Fruit fly (Drosophila melanogaster): ENCODE results near the gene CG13813.

Gene CG13813

DNA sequence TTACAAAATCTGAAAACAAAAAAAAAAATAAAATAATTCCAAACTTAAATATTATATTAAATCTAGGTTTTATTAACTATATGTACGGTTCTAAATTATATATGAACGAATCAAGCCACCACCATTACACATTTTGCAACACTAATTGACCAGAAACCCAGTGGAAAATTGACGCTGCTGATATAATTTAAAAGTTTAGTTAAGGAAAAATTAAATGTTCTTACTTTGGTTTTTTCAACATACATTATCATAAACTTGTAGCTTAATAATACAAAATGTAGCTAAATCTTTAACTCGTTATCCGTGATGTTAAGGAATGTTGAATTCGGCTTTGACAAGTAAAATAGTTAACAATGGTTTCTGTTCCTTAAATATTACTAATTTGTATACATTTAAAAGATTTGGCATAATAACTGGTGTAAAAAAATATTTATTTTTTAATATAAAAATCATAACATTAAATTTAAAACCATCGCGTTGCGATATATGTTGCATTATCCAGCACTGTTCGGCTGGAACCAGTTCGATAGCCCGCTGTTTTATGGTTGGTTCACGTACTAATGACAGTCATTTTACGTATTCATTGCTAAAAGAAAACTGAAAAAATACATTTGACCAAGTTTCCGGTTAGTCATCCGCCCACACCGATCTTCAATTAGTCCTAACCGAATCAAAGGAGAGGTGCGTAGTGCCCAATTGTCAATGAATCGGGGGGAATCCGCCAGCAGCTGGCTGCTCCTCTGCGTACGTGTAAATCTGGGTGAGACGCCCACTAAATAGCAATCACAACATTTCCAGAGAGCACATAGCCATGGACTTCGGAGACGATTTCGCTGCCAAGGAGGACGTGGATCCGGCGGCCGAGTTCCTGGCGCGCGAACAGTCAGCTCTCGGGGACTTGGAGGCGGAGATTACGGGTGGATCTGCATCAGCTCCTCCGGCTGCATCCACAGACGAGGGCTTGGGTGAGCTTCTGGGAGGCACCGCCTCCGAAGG is 10.8 kb downstream of the CG13813 start (continued):
- peak; percentile 53 for TF ChIP-seq CG15601 (tag; optimal IDR thresholded peaks at IDR 0.05)
- TF ChIP-seq CG6854 (GFP tag; optimal IDR thresholded peaks at IDR 0.05): no peak
- no peak for TF ChIP-seq HLHmδ (GFP tag; optimal IDR thresholded peaks at IDR 0.05)
- peak; percentile 77 for TF ChIP-seq CG13287 (GFP tag; IDR thresholded peaks at IDR 0.05; ENCODE audit: partially characterized antibody)
- peak; percentile 31 for TF ChIP-seq CG2116 (GFP tag; optimal IDR thresholded peaks at IDR 0.05)
- no peak for TF ChIP-seq Hmx (GFP tag; optimal IDR thresholded peaks at IDR 0.05)
- TF ChIP-seq CG18619 (GFP tag; optimal IDR thresholded peaks at IDR 0.05): peak; percentile 53
- no peak for TF ChIP-seq CG10431 (GFP tag; optimal IDR thresholded peaks at IDR 0.05)
- no peak for TF ChIP-seq Gsc (GFP tag; IDR thresholded peaks at IDR 0.05)
- no peak for TF ChIP-seq CG8290 (GFP tag; optimal IDR thresholded peaks at IDR 0.05)
- TF ChIP-seq CG8290 (tag; optimal IDR thresholded peaks at IDR 0.05): peak in 1 of 2 experiments; percentile 48
- peak; percentile 71 for TF ChIP-seq grau (tag; optimal IDR thresholded peaks at IDR 0.05)
- TF ChIP-seq kni (GFP tag; optimal IDR thresholded peaks at IDR 0.05): no peak
- peak; percentile 39 for TF ChIP-seq CG33557 (GFP tag; optimal IDR thresholded peaks at IDR 0.05)
- no peak for TF ChIP-seq kah (GFP tag; optimal IDR thresholded peaks at IDR 0.05)
- peak; percentile 71 for TF ChIP-seq Xrp1 (GFP tag; IDR thresholded peaks at IDR 0.05)
- TF ChIP-seq Kr (GFP tag; optimal IDR thresholded peaks at IDR 0.05): no peak
- peak; percentile 44 for TF ChIP-seq D19B (GFP tag; optimal IDR thresholded peaks at IDR 0.05)
- peak; percentile 27 for TF ChIP-seq twi (tag; optimal IDR thresholded peaks at IDR 0.05)
- TF ChIP-seq CG4707 (GFP tag; optimal IDR thresholded peaks at IDR 0.05): no peak
- peak; percentile 15 for TF ChIP-seq CG10462 (GFP tag; optimal IDR thresholded peaks at IDR 0.05)
- no peak for TF ChIP-seq emc (GFP tag; optimal IDR thresholded peaks at IDR 0.05)
- no peak for TF ChIP-seq CG30431 (GFP tag; optimal IDR thresholded peaks at IDR 0.05)
- TF ChIP-seq CG32532 (GFP tag; IDR thresholded peaks at IDR 0.05): peak; percentile 46
- TF ChIP-seq CG13296 (GFP tag; optimal IDR thresholded peaks at IDR 0.05): peak; percentile 63
- TF ChIP-seq Dip2 (GFP tag; IDR thresholded peaks at IDR 0.05): no peak
- peak; percentile 52 for TF ChIP-seq Doc3 (GFP tag; IDR thresholded peaks at IDR 0.05; ENCODE audit: partially characterized antibody)
- TF ChIP-seq hbn (GFP tag; IDR thresholded peaks at IDR 0.05; ENCODE audit: partially characterized antibody): peak; percentile 60; the same call in 1 of the 2 replicates
- TF ChIP-seq fd102C (GFP tag; optimal IDR thresholded peaks at IDR 0.05): no peak
- no peak for TF ChIP-seq Lpt (GFP tag; optimal IDR thresholded peaks at IDR 0.05)
- peak; percentile 79 for TF ChIP-seq nmo (GFP tag; optimal IDR thresholded peaks at IDR 0.05)
- TF ChIP-seq CG32772 (GFP tag; IDR thresholded peaks at IDR 0.05): peak; percentile 56
- TF ChIP-seq Atf-2 (GFP tag; optimal IDR thresholded peaks at IDR 0.05): no peak
- TF ChIP-seq pb (GFP tag; optimal IDR thresholded peaks at IDR 0.05): no peak
- no peak for TF ChIP-seq CG12071 (GFP tag; optimal IDR thresholded peaks at IDR 0.05)
- TF ChIP-seq sc (optimal IDR thresholded peaks at IDR 0.05): no peak
- TF ChIP-seq sc (GFP tag; optimal IDR thresholded peaks at IDR 0.05): peak; percentile 34
- TF ChIP-seq onecut (GFP tag; IDR thresholded peaks at IDR 0.05): 0 out of 2 replicates have a peak, but pooled peaks have one; percentile 10
- no peak for TF ChIP-seq Dfd (GFP tag; optimal IDR thresholded peaks at IDR 0.05)
- TF ChIP-seq CG17328 (GFP tag; IDR thresholded peaks at IDR 0.05): peak; percentile 22; the same call in 1 of the 2 replicates
- peak; percentile 32; the same call in 1 of the 2 replicates for TF ChIP-seq ttk (GFP tag; IDR thresholded peaks at IDR 0.05)
- TF ChIP-seq lbe (GFP tag; optimal IDR thresholded peaks at IDR 0.05): peak; percentile 37
- TF ChIP-seq Taf1 (GFP tag; IDR thresholded peaks at IDR 0.05): no peak
- TF ChIP-seq sug (tag; optimal IDR thresholded peaks at IDR 0.05): peak; percentile 57
- 0 out of 2 replicates have a peak, but pooled peaks have one; percentile 46 for TF ChIP-seq peb (GFP tag; IDR thresholded peaks at IDR 0.05)
- peak; percentile 3 for TF ChIP-seq scrt (GFP tag; optimal IDR thresholded peaks at IDR 0.05)
- TF ChIP-seq HmgZ (tag; optimal IDR thresholded peaks at IDR 0.05): peak; percentile 9
- TF ChIP-seq B-H2 (GFP tag; optimal IDR thresholded peaks at IDR 0.05): peak; percentile 39
- peak; percentile 50 for TF ChIP-seq Fer1 (GFP tag; optimal IDR thresholded peaks at IDR 0.05)
